Worm (Caenorhabditis elegans) whole organism, mixed stage, embryonic: ENCODE data around the gene T03G6.1.

ENCODE experiments used
- bed-3 ChIP-seq: fragments of 200-800 bp; sonication (Bioruptor generic); optimal IDR thresholded peaks from 3 replicates; lab custom pipeline; 2018; ENCODE audit warnings: mild to moderate bottlenecking, missing genetic modification characterization, moderate library complexity, missing compliant biosample characterization
- blmp-1 ChIP-seq: fragments of 150-350 bp; optimal IDR thresholded peaks from 2 replicates; lab custom pipeline; 2014; ENCODE audit warnings: missing biosample characterization, missing genetic modification characterization
- ceh-39 ChIP-seq: fragments of 150-350 bp; optimal IDR thresholded peaks from 2 replicates; lab custom pipeline; 2014; ENCODE audit warnings: missing biosample characterization, missing genetic modification characterization
- ceh-43 ChIP-seq: fragments of 200-800 bp; sonication (Bioruptor generic); optimal IDR thresholded peaks from 2 replicates; lab custom pipeline; 2018; ENCODE audit warnings: mild to moderate bottlenecking, missing genetic modification characterization, moderate library complexity, missing compliant biosample characterization
- ceh-83 ChIP-seq: fragments of 200-800 bp; sonication (Bioruptor generic); optimal IDR thresholded peaks from 2 replicates; lab custom pipeline; 2018; ENCODE audit warnings: mild to moderate bottlenecking, missing genetic modification characterization, missing compliant biosample characterization
- cnd-1 ChIP-seq: fragments of 200-800 bp; sonication (Bioruptor generic); optimal IDR thresholded peaks from 2 replicates; lab custom pipeline; 2018; ENCODE audit warnings: mild to moderate bottlenecking, missing genetic modification characterization, missing compliant biosample characterization
- drap-1 ChIP-seq: fragments of 200-800 bp; sonication (Bioruptor generic); optimal IDR thresholded peaks from 3 replicates; lab custom pipeline; 2018; ENCODE audit warnings: mild to moderate bottlenecking, missing genetic modification characterization, missing compliant biosample characterization
- elt-1 ChIP-seq: sonication (generic microtip); optimal IDR thresholded peaks from 2 replicates; lab custom pipeline; 2017; ENCODE audit warnings: missing genetic modification characterization, mild to moderate bottlenecking, missing compliant biosample characterization, antibody characterized with exemption, moderate library complexity, borderline replicate concordance; ENCODE audit not compliant: insufficient read depth
- elt-3 ChIP-seq: fragments of 150-350 bp; optimal IDR thresholded peaks from 2 replicates; lab custom pipeline; 2014; ENCODE audit warnings: missing biosample characterization, missing genetic modification characterization
- flh-1 ChIP-seq: fragments of 200-800 bp; sonication (Bioruptor generic); optimal IDR thresholded peaks from 2 replicates; lab custom pipeline; 2018; ENCODE audit warnings: mild to moderate bottlenecking, missing genetic modification characterization, moderate library complexity, missing compliant biosample characterization
- ham-2 ChIP-seq: fragments of 200-800 bp; sonication (Bioruptor generic); optimal IDR thresholded peaks from 2 replicates; lab custom pipeline; 2018; ENCODE audit warnings: mild to moderate bottlenecking, missing genetic modification characterization, missing compliant biosample characterization
- hlh-1 ChIP-seq: fragments of 150-350 bp; optimal IDR thresholded peaks from 2 replicates; lab custom pipeline; 2014; ENCODE audit warnings: missing biosample characterization, missing genetic modification reagents, missing genetic modification characterization
- lsy-2 ChIP-seq: fragments of 150-350 bp; optimal IDR thresholded peaks from 2 replicates; lab custom pipeline; 2014; ENCODE audit warnings: missing biosample characterization, missing genetic modification characterization
- mab-5 ChIP-seq: fragments of 150-350 bp; optimal IDR thresholded peaks from 2 replicates; lab custom pipeline; 2014; ENCODE audit warnings: missing biosample characterization, missing genetic modification characterization
- mep-1 ChIP-seq: fragments of 150-350 bp; optimal IDR thresholded peaks from 2 replicates; lab custom pipeline; 2017; ENCODE audit warnings: missing biosample characterization, missing genetic modification reagents, missing genetic modification characterization, inconsistent platforms
- mls-2 ChIP-seq: sonication (generic microtip); optimal IDR thresholded peaks from 2 replicates; lab custom pipeline; 2016; ENCODE audit warnings: mild to moderate bottlenecking, missing genetic modification characterization, moderate library complexity, missing compliant biosample characterization
- nhr-12 ChIP-seq: fragments of 150-350 bp; optimal IDR thresholded peaks from 2 replicates; lab custom pipeline; 2014; ENCODE audit warnings: missing biosample characterization, missing genetic modification characterization
- nhr-2 ChIP-seq: fragments of 150-350 bp; optimal IDR thresholded peaks from 2 replicates; lab custom pipeline; 2014; ENCODE audit warnings: missing biosample characterization, missing genetic modification characterization
- nhr-237 ChIP-seq: fragments of 150-350 bp; optimal IDR thresholded peaks from 2 replicates; lab custom pipeline; 2014; ENCODE audit warnings: missing biosample characterization, missing genetic modification characterization
- nhr-28 ChIP-seq: fragments of 150-350 bp; optimal IDR thresholded peaks from 2 replicates; lab custom pipeline; 2014; ENCODE audit warnings: missing biosample characterization, missing genetic modification characterization
- nhr-76 ChIP-seq: sonication (generic microtip); optimal IDR thresholded peaks from 2 replicates; lab custom pipeline; 2017; ENCODE audit warnings: missing biosample characterization, missing genetic modification characterization
- pha-4 ChIP-seq: fragments of 150-350 bp; optimal IDR thresholded peaks from 2 replicates; lab custom pipeline; 2018; ENCODE audit warnings: missing biosample characterization, missing genetic modification reagents, missing genetic modification characterization
- sem-2 ChIP-seq: fragments of 200-800 bp; sonication (Bioruptor generic); optimal IDR thresholded peaks from 2 replicates; lab custom pipeline; 2018; ENCODE audit warnings: mild to moderate bottlenecking, missing genetic modification characterization, missing compliant biosample characterization
- snpc-4 ChIP-seq: fragments of 150-350 bp; optimal IDR thresholded peaks from 2 replicates; lab custom pipeline; 2014; ENCODE audit warnings: missing biosample characterization, missing genetic modification characterization
- sptf-1 ChIP-seq: sonication (generic microtip); optimal IDR thresholded peaks from 2 replicates; lab custom pipeline; 2017; ENCODE audit warnings: mild to moderate bottlenecking, missing genetic modification characterization, moderate library complexity, missing compliant biosample characterization
- tbx-8 ChIP-seq: fragments of 200-800 bp; sonication (Bioruptor generic); optimal IDR thresholded peaks from 2 replicates; lab custom pipeline; 2018; ENCODE audit warnings: mild to moderate bottlenecking, missing genetic modification characterization, moderate library complexity, missing compliant biosample characterization
- unc-120 ChIP-seq: sonication (generic microtip); optimal IDR thresholded peaks from 2 replicates; lab custom pipeline; 2017; ENCODE audit warnings: missing genetic modification characterization, missing compliant biosample characterization; ENCODE audit not compliant: poor library complexity, severe bottlenecking
- unc-39 ChIP-seq: fragments of 150-350 bp; optimal IDR thresholded peaks from 2 replicates; lab custom pipeline; 2014; ENCODE audit warnings: missing biosample characterization, missing genetic modification characterization
- unc-62 ChIP-seq: fragments of 150-350 bp; optimal IDR thresholded peaks from 2 replicates; lab custom pipeline; 2014; ENCODE audit warnings: missing biosample characterization, missing genetic modification reagents, missing genetic modification characterization
- zip-8 ChIP-seq: fragments of 150-350 bp; optimal IDR thresholded peaks from 2 replicates; lab custom pipeline; 2014; ENCODE audit warnings: missing biosample characterization, missing genetic modification characterization

Gene T03G6.1

DNA sequence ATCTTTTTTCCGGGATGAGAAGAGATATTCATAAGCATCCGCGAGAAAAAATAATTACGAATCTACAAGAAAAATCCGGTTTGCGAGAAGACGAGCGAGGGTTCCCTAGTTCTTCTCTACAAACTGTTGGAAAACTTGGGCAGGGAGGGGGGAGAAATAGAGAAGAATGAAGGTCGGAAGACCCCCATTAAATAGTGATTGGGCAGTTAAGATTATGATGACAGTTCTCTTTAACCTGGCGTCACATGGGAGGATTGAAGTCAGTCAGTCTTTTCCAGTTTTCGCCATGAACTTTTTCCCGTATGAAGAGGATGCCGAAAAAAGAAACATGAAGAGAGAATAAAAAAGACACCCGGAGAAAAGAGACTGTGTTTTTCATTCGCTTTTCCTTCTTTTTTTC is 17.3 kb upstream of the T03G6.1 start:
- TF ChIP-seq pha-4 = no peak
- TF ChIP-seq lsy-2 (tag; lab: Kevin White, UChicago) = no peak
- TF ChIP-seq mep-1 (tag; lab: Kevin White, UChicago) = no peak
- no peak for TF ChIP-seq cnd-1 (tag; lab: Kevin White, UChicago)
- TF ChIP-seq zip-8 = no peak
- no peak for TF ChIP-seq blmp-1 (tag; lab: Kevin White, UChicago)
- TF ChIP-seq, all 35 proteins: peak for 0

DNA sequence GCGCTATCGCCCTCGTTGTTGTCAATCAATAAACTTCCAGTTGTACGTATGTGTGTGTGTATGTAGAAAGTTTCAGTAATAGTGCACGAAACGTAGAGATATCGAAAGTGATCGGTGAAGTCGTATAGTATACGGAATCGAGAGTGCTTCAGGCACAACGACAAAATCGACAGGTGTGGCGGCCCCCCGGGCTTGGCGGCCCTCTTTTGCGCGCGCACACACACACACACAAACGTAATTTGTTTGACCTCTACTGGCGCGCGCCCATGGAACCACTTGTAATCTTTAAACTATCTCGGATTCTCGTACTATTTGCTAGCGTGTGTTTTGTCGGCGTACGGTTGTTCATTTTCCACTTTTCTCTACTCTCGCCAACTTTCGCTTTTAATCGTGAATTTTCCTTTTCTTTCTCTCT is 16.4 kb upstream of the T03G6.1 start:
- TF ChIP-seq drap-1 (GFP tag; lab: Kevin White, UChicago) (peak; percentile 18), mab-5 (no peak), pha-4 (peak; percentile 19), sem-2 (GFP tag; lab: Kevin White, UChicago) (no peak), tbx-8 (no peak), mep-1 (tag; lab: Kevin White, UChicago) (no peak), ceh-43 (no peak), elt-3 (tag; lab: Kevin White, UChicago) (peak; percentile 20), nhr-28 (tag; lab: Kevin White, UChicago) (no peak), unc-120 (tag; lab: Kevin White, UChicago) (peak; percentile 60), ceh-83 (GFP tag; lab: Kevin White, UChicago) (no peak), hlh-1 (peak; percentile 17), nhr-237 (tag; lab: Kevin White, UChicago) (peak; percentile 56), blmp-1 (tag; lab: Kevin White, UChicago) (peak; percentile 68), lsy-2 (tag; lab: Kevin White, UChicago) (no peak), nhr-2 (tag; lab: Kevin White, UChicago) (no peak), cnd-1 (tag; lab: Kevin White, UChicago) (no peak), unc-62 (peak; percentile 12)

ce11 chrX:2592670-2593280 is 15.3 kb upstream of the T03G6.1 start:
- no peak for TF ChIP-seq ham-2 (GFP tag; lab: Kevin White, UChicago)
- TF ChIP-seq sem-2 (GFP tag; lab: Kevin White, UChicago) = no peak
- TF ChIP-seq ceh-39 (tag; lab: Kevin White, UChicago) = no peak
- no peak for TF ChIP-seq blmp-1 (tag; lab: Kevin White, UChicago)
- TF ChIP-seq pha-4 = no peak
- TF ChIP-seq nhr-76 (tag; lab: Kevin White, UChicago) = no peak
- no peak for TF ChIP-seq ceh-83 (GFP tag; lab: Kevin White, UChicago)
- TF ChIP-seq nhr-12 (tag; lab: Kevin White, UChicago) = no peak
- no peak for TF ChIP-seq sptf-1 (tag; lab: Kevin White, UChicago)
- no peak for TF ChIP-seq tbx-8
- no peak for TF ChIP-seq drap-1 (GFP tag; lab: Kevin White, UChicago)
- TF ChIP-seq hlh-1 = no peak
- TF ChIP-seq flh-1 (GFP tag; lab: Kevin White, UChicago) = no peak
- TF ChIP-seq lsy-2 (tag; lab: Kevin White, UChicago) = no peak
- no peak for TF ChIP-seq mab-5
- no peak for TF ChIP-seq mls-2
- no peak for TF ChIP-seq elt-1 (tag; lab: Kevin White, UChicago)
- no peak for TF ChIP-seq snpc-4 (tag; lab: Kevin White, UChicago)

DNA sequence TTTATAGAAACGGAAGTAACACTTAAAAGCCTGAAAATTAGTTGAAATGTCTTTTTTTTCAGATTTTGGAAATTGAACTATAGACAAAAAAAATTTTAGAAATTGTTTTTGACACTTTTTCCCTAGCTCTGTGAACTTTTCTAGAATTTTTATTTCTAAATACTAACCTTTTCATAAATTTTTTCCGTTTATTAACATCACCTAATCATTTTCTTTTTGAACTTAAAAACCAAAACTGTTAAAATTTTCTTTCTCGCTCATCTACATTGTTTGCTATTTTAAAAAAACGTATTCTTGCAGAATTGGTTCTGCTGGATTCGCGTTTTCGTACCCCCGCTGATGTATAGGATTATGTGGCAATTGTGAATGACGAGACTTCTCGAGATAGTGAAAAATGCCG is 14.3 kb upstream of the T03G6.1 start, which contains the start of the genes nhr-40 and T03G6.7:
Gene nhr-40, plus strand, starts transcription at position 301 of the 400 bp plus-strand sequence.
Gene T03G6.7, plus strand, starts transcription at position 337 of the 400 bp plus-strand sequence.
- TF ChIP-seq unc-39 (tag; lab: Kevin White, UChicago) = no peak
- TF ChIP-seq snpc-4 (tag; lab: Kevin White, UChicago) = no peak
- TF ChIP-seq blmp-1 (tag; lab: Kevin White, UChicago) = no peak
- no peak for TF ChIP-seq nhr-12 (tag; lab: Kevin White, UChicago)
- no peak for TF ChIP-seq tbx-8
- no peak for TF ChIP-seq mab-5
- TF ChIP-seq bed-3 (GFP tag; lab: Kevin White, UChicago) = no peak
